Worm (Caenorhabditis elegans): Measurements from ENCODE around the gene immt-2.

DNA sequence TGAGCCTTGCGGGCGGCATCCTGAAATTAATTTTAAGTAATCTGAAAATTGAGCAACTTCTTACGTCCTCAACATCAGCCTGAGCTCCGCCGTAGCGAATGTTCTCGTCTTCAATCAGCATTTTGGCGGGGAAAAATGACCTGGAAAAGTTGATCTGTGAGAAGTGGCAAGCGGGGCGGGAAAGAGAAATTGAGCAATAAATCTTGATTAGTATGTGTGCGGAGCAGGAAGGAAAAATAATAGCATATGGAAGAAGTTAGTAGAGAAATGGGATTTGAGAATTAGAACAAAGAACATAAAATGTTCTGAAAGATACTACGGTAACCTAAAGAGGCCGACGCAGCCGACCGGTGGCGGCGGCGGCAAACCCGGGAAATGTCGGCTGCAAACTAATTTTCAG lies 45.9 kb downstream of the immt-2 start, which contains the start of gene tni-3:
- TF ChIP-seq mdl-1 (tag; optimal IDR thresholded peaks at IDR 0.05) = no peak
- TF ChIP-seq unc-39 (tag; optimal IDR thresholded peaks at IDR 0.05) = no peak
- no peak for TF ChIP-seq ztf-4 (tag; optimal IDR thresholded peaks at IDR 0.05)

All from whole organism, L2 larva.